Worm (Caenorhabditis elegans) whole organism, L4 larva: ENCODE results near the gene tsn-1.
A peak's percentile ranks its signal among the peaks of the same experiment; 100 is the strongest.

Source experiments
- F26F4.8 ChIP-seq: fragments of 200-800 bp; sonication (Bioruptor generic); conservative IDR thresholded peaks from 2 replicates; pipeline ENCODE4 v1.3.6; 2022; ENCODE audit warnings: missing genetic modification characterization, missing compliant biosample characterization
- F37D6.2 ChIP-seq: sonication (generic microtip); optimal IDR thresholded peaks from 2 replicates; lab custom pipeline; 2016; ENCODE audit warnings: mild to moderate bottlenecking, missing genetic modification characterization, missing compliant biosample characterization
- R02D3.7 ChIP-seq: fragments of 150-350 bp; sonication (generic microtip); optimal IDR thresholded peaks from 3 replicates; lab custom pipeline; 2014; ENCODE audit warnings: missing biosample characterization, missing genetic modification characterization
- T20F7.1 ChIP-seq: fragments of 200-800 bp; sonication (Bioruptor generic); optimal IDR thresholded peaks from 2 replicates; lab custom pipeline; 2018; ENCODE audit warnings: mild to moderate bottlenecking, missing genetic modification characterization, missing compliant biosample characterization
- T26A8.4 ChIP-seq: fragments of 200-800 bp; sonication (Bioruptor generic); IDR thresholded peaks from 2 replicates; pipeline ENCODE4 v1.3.6; 2022; ENCODE audit warnings: missing genetic modification characterization, missing compliant biosample characterization
- ceh-32 ChIP-seq: sonication (generic microtip); optimal IDR thresholded peaks from 2 replicates; lab custom pipeline; 2016; ENCODE audit warnings: mild to moderate bottlenecking, missing genetic modification characterization, missing compliant biosample characterization; ENCODE audit not compliant: poor library complexity
- ceh-62 ChIP-seq: sonication (generic microtip); optimal IDR thresholded peaks from 2 replicates; lab custom pipeline; 2017; ENCODE audit warnings: missing biosample characterization, missing genetic modification characterization
- ctbp-1 ChIP-seq: fragments of 200-800 bp; sonication (Bioruptor generic); IDR thresholded peaks from 2 replicates; pipeline ENCODE4 v1.3.6; 2022; ENCODE audit warnings: missing genetic modification reagents, missing genetic modification characterization, missing compliant biosample characterization
- daf-16 ChIP-seq, 3 experiments: sonication (generic microtip); optimal IDR thresholded peaks; 2 replicates each; lab custom pipeline; 2016 to 2017; ENCODE audit warnings: missing genetic modification characterization in 3 of 3, missing genetic modification reagents in 3 of 3, mild to moderate bottlenecking in 2 of 3, missing compliant biosample characterization in 2 of 3, missing biosample characterization in 1 of 3, moderate library complexity in 1 of 3
- dmd-8 ChIP-seq: fragments of 200-800 bp; sonication (Bioruptor generic); IDR thresholded peaks from 2 replicates; pipeline ENCODE4 v1.3.6; 2022; ENCODE audit warnings: missing genetic modification characterization, missing compliant biosample characterization
- dmd-9 ChIP-seq: fragments of 200-800 bp; sonication (Bioruptor generic); IDR thresholded peaks from 2 replicates; pipeline ENCODE4 v1.3.6; 2022; ENCODE audit warnings: missing genetic modification reagents, missing genetic modification characterization, missing compliant biosample characterization
- duxl-1 ChIP-seq: sonication (generic microtip); optimal IDR thresholded peaks from 2 replicates; lab custom pipeline; 2016; ENCODE audit warnings: mild to moderate bottlenecking, missing genetic modification characterization, moderate library complexity, missing compliant biosample characterization; ENCODE audit not compliant: poor library complexity
- dve-1 ChIP-seq: sonication (generic microtip); optimal IDR thresholded peaks from 2 replicates; lab custom pipeline; 2017; ENCODE audit warnings: antibody characterized with exemption, mild to moderate bottlenecking, missing genetic modification characterization, missing compliant biosample characterization; ENCODE audit not compliant: insufficient read depth
- egl-27 ChIP-seq: sonication (generic microtip); optimal IDR thresholded peaks from 3 replicates; lab custom pipeline; 2017; ENCODE audit warnings: missing biosample characterization, missing genetic modification reagents, missing genetic modification characterization
- egl-43 ChIP-seq: fragments of 200-800 bp; sonication (Bioruptor generic); IDR thresholded peaks from 2 replicates; pipeline ENCODE4 v1.3.6; 2022; ENCODE audit warnings: missing genetic modification reagents, missing genetic modification characterization, missing compliant biosample characterization
- fos-1 ChIP-seq: fragments of 150-350 bp; optimal IDR thresholded peaks from 2 replicates; lab custom pipeline; 2014; ENCODE audit warnings: missing biosample characterization, missing genetic modification characterization
- gei-8 ChIP-seq: fragments of 200-800 bp; sonication (Bioruptor generic); optimal IDR thresholded peaks from 2 replicates; lab custom pipeline; 2018; ENCODE audit warnings: mild to moderate bottlenecking, missing genetic modification characterization, missing compliant biosample characterization
- hlh-30 ChIP-seq: sonication (generic microtip); optimal IDR thresholded peaks from 2 replicates; lab custom pipeline; 2017; ENCODE audit warnings: antibody characterized with exemption, mild to moderate bottlenecking, missing genetic modification characterization, missing compliant biosample characterization; ENCODE audit not compliant: insufficient read depth
- hmg-1.1 ChIP-seq: fragments of 200-800 bp; sonication (Bioruptor generic); IDR thresholded peaks from 2 replicates; pipeline ENCODE4 v1.3.6; 2022; ENCODE audit warnings: missing genetic modification reagents, missing genetic modification characterization, missing compliant biosample characterization
- lin-1 ChIP-seq: fragments of 200-800 bp; sonication (Bioruptor generic); IDR thresholded peaks from 2 replicates; pipeline ENCODE4 v1.3.6; 2022; ENCODE audit warnings: missing genetic modification reagents, missing genetic modification characterization, missing compliant biosample characterization
- lir-3 ChIP-seq: sonication (generic microtip); optimal IDR thresholded peaks from 2 replicates; lab custom pipeline; 2016; ENCODE audit warnings: mild to moderate bottlenecking, missing genetic modification characterization, missing compliant biosample characterization
- lsy-2 ChIP-seq, 2 experiments: fragments of 150-350 bp in 1 of 2; sonication (generic microtip) in 1 of 2; optimal IDR thresholded peaks; 2 replicates each; lab custom pipeline; 2014 to 2017; ENCODE audit warnings: missing biosample characterization in 2 of 2, missing genetic modification characterization in 2 of 2
- mep-1 ChIP-seq: fragments of 150-350 bp; sonication (generic microtip); optimal IDR thresholded peaks from 3 replicates; lab custom pipeline; 2014; ENCODE audit warnings: missing biosample characterization, missing genetic modification characterization
- mxl-2 ChIP-seq: fragments of 200-800 bp; sonication (Bioruptor generic); conservative IDR thresholded peaks from 2 replicates; pipeline ENCODE4 v1.3.6; 2022; ENCODE audit warnings: missing genetic modification reagents, missing genetic modification characterization, missing compliant biosample characterization
- nhr-10 ChIP-seq: fragments of 150-350 bp; optimal IDR thresholded peaks from 2 replicates; lab custom pipeline; 2014; ENCODE audit warnings: missing biosample characterization, missing genetic modification characterization
- nhr-102 ChIP-seq: sonication (generic microtip); optimal IDR thresholded peaks from 2 replicates; lab custom pipeline; 2016; ENCODE audit warnings: mild to moderate bottlenecking, missing genetic modification characterization, moderate library complexity, missing compliant biosample characterization
- nhr-111 ChIP-seq: fragments of 200-800 bp; sonication (Bioruptor generic); optimal IDR thresholded peaks from 2 replicates; lab custom pipeline; 2018; ENCODE audit warnings: mild to moderate bottlenecking, missing genetic modification characterization, missing compliant biosample characterization
- nhr-28 ChIP-seq: fragments of 150-350 bp; optimal IDR thresholded peaks from 2 replicates; lab custom pipeline; 2014; ENCODE audit warnings: missing biosample characterization, missing genetic modification characterization
- nhr-41 ChIP-seq: fragments of 200-800 bp; sonication (Bioruptor generic); IDR thresholded peaks from 2 replicates; pipeline ENCODE4 v1.3.6; 2022; ENCODE audit warnings: missing genetic modification reagents, missing genetic modification characterization, missing compliant biosample characterization
- nhr-42 ChIP-seq: fragments of 200-800 bp; sonication (Bioruptor generic); IDR thresholded peaks from 2 replicates; pipeline ENCODE4 v1.3.6; 2022; ENCODE audit warnings: missing genetic modification characterization, missing compliant biosample characterization
- nhr-76 ChIP-seq: fragments of 150-350 bp; optimal IDR thresholded peaks from 2 replicates; lab custom pipeline; 2014; ENCODE audit warnings: missing biosample characterization, missing genetic modification characterization
- pqm-1 ChIP-seq: sonication (generic microtip); optimal IDR thresholded peaks from 2 replicates; lab custom pipeline; 2017; ENCODE audit warnings: missing biosample characterization, missing genetic modification characterization
- sdz-12 ChIP-seq: fragments of 200-800 bp; sonication (Bioruptor generic); optimal IDR thresholded peaks from 2 replicates; lab custom pipeline; 2018; ENCODE audit warnings: mild to moderate bottlenecking, missing genetic modification characterization, missing compliant biosample characterization
- skn-1 ChIP-seq: fragments of 150-350 bp; optimal IDR thresholded peaks from 2 replicates; lab custom pipeline; 2014; ENCODE audit warnings: missing biosample characterization, missing genetic modification characterization
- snpc-1.2 ChIP-seq: fragments of 200-800 bp; sonication (Bioruptor generic); IDR thresholded peaks from 2 replicates; pipeline ENCODE4 v1.3.6; 2022; ENCODE audit warnings: missing genetic modification reagents, missing genetic modification characterization, missing compliant biosample characterization
- snpc-4 ChIP-seq: fragments of 150-350 bp; optimal IDR thresholded peaks from 2 replicates; lab custom pipeline; 2014; ENCODE audit warnings: missing biosample characterization, missing genetic modification characterization
- spr-1 ChIP-seq: sonication (generic microtip); optimal IDR thresholded peaks from 2 replicates; lab custom pipeline; 2016; ENCODE audit warnings: mild to moderate bottlenecking, missing genetic modification characterization, missing compliant biosample characterization
- zag-1 ChIP-seq: fragments of 150-350 bp; optimal IDR thresholded peaks from 2 replicates; lab custom pipeline; 2014; ENCODE audit warnings: missing biosample characterization, missing genetic modification characterization
- zip-11 ChIP-seq: fragments of 200-800 bp; sonication (Bioruptor generic); IDR thresholded peaks from 2 replicates; pipeline ENCODE4 v1.3.6; 2022; ENCODE audit warnings: missing genetic modification characterization, missing compliant biosample characterization

tsn-1 gene

ce11 chrII:4676241-4676640, 30.4 kb upstream of the tsn-1 start:
- peak; percentile 23 for TF ChIP-seq hlh-30 (tag; lab: Kevin White, UChicago)
- no peak for TF ChIP-seq egl-27 (tag; lab: Kevin White, UChicago)
- no peak for TF ChIP-seq gei-8 (GFP tag; lab: Kevin White, UChicago)
- no peak for TF ChIP-seq zag-1 (tag; lab: Kevin White, UChicago)
- peak in 1 of 2 experiments; percentile 19 for TF ChIP-seq daf-16 (GFP tag; optimal IDR thresholded peaks at IDR 0.05; lab: Kevin White, UChicago)
- no peak for TF ChIP-seq daf-16 (tag; optimal IDR thresholded peaks at IDR 0.05; lab: Kevin White, UChicago)
- TF ChIP-seq, all 104 proteins: peak for 2

- TF ChIP-seq lin-1 (GFP tag; lab: Robert Waterston, UW): no peak
- no peak for TF ChIP-seq mxl-2
- TF ChIP-seq dve-1 (tag; lab: Kevin White, UChicago): no peak
- TF ChIP-seq nhr-76 (tag; lab: Kevin White, UChicago): no peak
- TF ChIP-seq pqm-1 (tag; lab: Kevin White, UChicago): no peak
- no peak for TF ChIP-seq snpc-1.2
- TF ChIP-seq T26A8.4: no peak
- no peak for TF ChIP-seq F37D6.2
- no peak for TF ChIP-seq egl-27 (tag; lab: Kevin White, UChicago)
Observed at ce11 chrII:4677916-4678315, 28.7 kb upstream of the tsn-1 start, which contains the start of gene T05A7.1. T05A7.1 (plus strand) TSS chrII:4678216.

- TF ChIP-seq mep-1 (tag; lab: Kevin White, UChicago): no peak
- TF ChIP-seq zag-1 (tag; lab: Kevin White, UChicago): no peak
- no peak for TF ChIP-seq pqm-1 (tag; lab: Kevin White, UChicago)
Observed at ce11 chrII:4681391-4681790, 25.2 kb upstream of the tsn-1 start, which contains the start of gene T05A7.7. T05A7.7 (minus strand) TSS chrII:4681491.

ce11 chrII:4683693-4684092, 22.9 kb upstream of the tsn-1 start, which contains the start of gene sre-40:
sre-40 (minus strand) TSS chrII:4683793.
- TF ChIP-seq nhr-76 (tag; lab: Kevin White, UChicago): no peak
- TF ChIP-seq snpc-1.2: no peak
- no peak for TF ChIP-seq gei-8 (GFP tag; lab: Kevin White, UChicago)
- TF ChIP-seq dmd-9 (GFP tag; lab: Robert Waterston, UW): no peak
- TF ChIP-seq lsy-2 (tag; optimal IDR thresholded peaks at IDR 0.05; lab: Kevin White, UChicago): no peak
- TF ChIP-seq hlh-30 (tag; lab: Kevin White, UChicago): no peak
- TF ChIP-seq ceh-62 (tag; lab: Kevin White, UChicago): no peak
- TF ChIP-seq pqm-1 (tag; lab: Kevin White, UChicago): no peak
- no peak for TF ChIP-seq skn-1 (tag; lab: Kevin White, UChicago)
- no peak for TF ChIP-seq spr-1 (tag; lab: Kevin White, UChicago)
- TF ChIP-seq egl-43 (GFP tag; lab: Robert Waterston, UW): no peak
- TF ChIP-seq dmd-8: no peak
- TF ChIP-seq nhr-10 (tag; lab: Kevin White, UChicago): no peak
- no peak for TF ChIP-seq R02D3.7 (tag; lab: Kevin White, UChicago)
- TF ChIP-seq hmg-1.1: no peak
- TF ChIP-seq T20F7.1: no peak
- TF ChIP-seq nhr-28 (tag; lab: Kevin White, UChicago): no peak
- TF ChIP-seq, all 104 proteins: peak for 0

- TF ChIP-seq nhr-111 (GFP tag; lab: Kevin White, UChicago) (no peak), ctbp-1 (GFP tag; lab: Robert Waterston, UW) (no peak), nhr-102 (tag; lab: Kevin White, UChicago) (no peak), nhr-41 (no peak), lir-3 (tag; lab: Kevin White, UChicago) (no peak), snpc-4 (tag; lab: Kevin White, UChicago) (no peak), fos-1 (tag; lab: Kevin White, UChicago) (no peak), sdz-12 (no peak), zip-11 (GFP tag; lab: Robert Waterston, UW) (no peak), duxl-1 (no peak), ceh-32 (tag; lab: Kevin White, UChicago) (no peak), egl-43 (GFP tag; lab: Robert Waterston, UW) (no peak), mep-1 (tag; lab: Kevin White, UChicago) (no peak), F26F4.8 (no peak), nhr-42 (no peak)
Observed at ce11 chrII:4684852-4685251, 21.8 kb upstream of the tsn-1 start.
